Fruit fly (Drosophila melanogaster) Kc167 (cell line): ENCODE data around the gene cpo.

Experiments
- Myc ChIP-seq: fragments of >200 bp; optimal IDR thresholded peaks from 2 replicates; lab custom pipeline; 2017; ENCODE audit warnings: missing external identifiers
- Sin3A ChIP-seq: fragments of >200 bp; optimal IDR thresholded peaks from 2 replicates; lab custom pipeline; 2018; ENCODE audit warnings: missing external identifiers
- h ChIP-seq: fragments of >200 bp; optimal IDR thresholded peaks from 3 replicates; lab custom pipeline; 2018; ENCODE audit warnings: missing external identifiers
- psq ChIP-seq: fragments of >200 bp; optimal IDR thresholded peaks from 2 replicates; lab custom pipeline; 2017; ENCODE audit warnings: missing external identifiers

- TF ChIP-seq Sin3A (lab: Kevin White, UChicago): no peak
- no peak for TF ChIP-seq h (lab: Kevin White, UChicago)
- TF ChIP-seq Myc (lab: Kevin White, UChicago): no peak
- TF ChIP-seq psq (lab: Kevin White, UChicago): no peak
Observed at dm6 chr3R:17955737-17956136, 36.1 kb downstream of the cpo start.
